Worm (Caenorhabditis elegans) whole organism, L4 larva: Measurements from ENCODE around the gene pqn-70.

Experiments
- D1046.2 ChIP-seq: fragments of 200-800 bp; sonication (Bioruptor generic); IDR thresholded peaks from 2 replicates; pipeline ENCODE4 v1.3.6; 2022; ENCODE audit warnings: missing genetic modification characterization, missing compliant biosample characterization
- F37D6.2 ChIP-seq: sonication (generic microtip); optimal IDR thresholded peaks from 2 replicates; lab custom pipeline; 2016; ENCODE audit warnings: mild to moderate bottlenecking, missing genetic modification characterization, missing compliant biosample characterization
- F49E8.2 ChIP-seq: sonication (generic microtip); optimal IDR thresholded peaks from 2 replicates; lab custom pipeline; 2016; ENCODE audit warnings: missing compliant biosample characterization, mild to moderate bottlenecking, missing genetic modification characterization, borderline replicate concordance
- T26A8.4 ChIP-seq: fragments of 200-800 bp; sonication (Bioruptor generic); IDR thresholded peaks from 2 replicates; pipeline ENCODE4 v1.3.6; 2022; ENCODE audit warnings: missing genetic modification characterization, missing compliant biosample characterization
- ZK337.2 ChIP-seq: fragments of 200-800 bp; sonication (Bioruptor generic); IDR thresholded peaks from 2 replicates; pipeline ENCODE4 v1.3.6; 2022; ENCODE audit warnings: missing genetic modification reagents, missing genetic modification characterization, missing compliant biosample characterization
- arid-1 ChIP-seq: fragments of 200-800 bp; sonication (Bioruptor generic); conservative IDR thresholded peaks from 2 replicates; pipeline ENCODE4 v1.3.6; 2022; ENCODE audit warnings: missing genetic modification reagents, missing genetic modification characterization, missing compliant biosample characterization
- ceh-20 ChIP-seq: fragments of 200-800 bp; sonication (Bioruptor generic); IDR thresholded peaks from 2 replicates; pipeline ENCODE4 v1.3.6; 2022; ENCODE audit warnings: missing genetic modification reagents, missing genetic modification characterization, missing compliant biosample characterization
- ces-1 ChIP-seq: fragments of 150-350 bp; sonication (generic microtip); optimal IDR thresholded peaks from 4 replicates; lab custom pipeline; 2014; ENCODE audit warnings: missing biosample characterization, missing genetic modification reagents, missing genetic modification characterization
- cey-2 ChIP-seq: sonication (generic microtip); optimal IDR thresholded peaks from 3 replicates; lab custom pipeline; 2017; ENCODE audit warnings: missing genetic modification characterization, mild to moderate bottlenecking, missing compliant biosample characterization, antibody characterized with exemption, borderline replicate concordance; ENCODE audit not compliant: insufficient read depth
- ctbp-1 ChIP-seq: fragments of 200-800 bp; sonication (Bioruptor generic); IDR thresholded peaks from 2 replicates; pipeline ENCODE4 v1.3.6; 2022; ENCODE audit warnings: missing genetic modification reagents, missing genetic modification characterization, missing compliant biosample characterization
- daf-16 ChIP-seq, 3 experiments: sonication (generic microtip); optimal IDR thresholded peaks; 2 replicates each; lab custom pipeline; 2016 to 2017; ENCODE audit warnings: missing genetic modification characterization in 3 of 3, missing genetic modification reagents in 3 of 3, mild to moderate bottlenecking in 2 of 3, missing compliant biosample characterization in 2 of 3, missing biosample characterization in 1 of 3, moderate library complexity in 1 of 3
- daf-19 ChIP-seq: fragments of 200-800 bp; sonication (Bioruptor generic); conservative IDR thresholded peaks from 2 replicates; pipeline ENCODE4 v1.3.6; 2022; ENCODE audit warnings: missing genetic modification characterization, missing compliant biosample characterization
- daf-8 ChIP-seq: fragments of 200-800 bp; sonication (Bioruptor generic); IDR thresholded peaks from 2 replicates; pipeline ENCODE4 v1.3.6; 2022; ENCODE audit warnings: missing genetic modification characterization, missing compliant biosample characterization
- dmd-9 ChIP-seq: fragments of 200-800 bp; sonication (Bioruptor generic); IDR thresholded peaks from 2 replicates; pipeline ENCODE4 v1.3.6; 2022; ENCODE audit warnings: missing genetic modification reagents, missing genetic modification characterization, missing compliant biosample characterization
- hif-1 ChIP-seq, 2 experiments: sonication (generic microtip); optimal IDR thresholded peaks; 2 replicates each; lab custom pipeline; 2016 to 2017; ENCODE audit warnings: missing compliant biosample characterization in 2 of 2, missing genetic modification characterization in 2 of 2, missing genetic modification reagents in 2 of 2, missing genotype in 2 of 2, mild to moderate bottlenecking in 1 of 2
- hlh-11 ChIP-seq: fragments of 200-800 bp; sonication (Bioruptor generic); optimal IDR thresholded peaks from 2 replicates; lab custom pipeline; 2018; ENCODE audit warnings: mild to moderate bottlenecking, missing genetic modification characterization, missing compliant biosample characterization
- lim-7 ChIP-seq: fragments of 200-800 bp; sonication (Bioruptor generic); IDR thresholded peaks from 2 replicates; pipeline ENCODE4 v1.3.6; 2022; ENCODE audit warnings: missing genetic modification characterization, missing compliant biosample characterization
- lin-29 ChIP-seq: fragments of 200-800 bp; sonication (Bioruptor generic); IDR thresholded peaks from 2 replicates; pipeline ENCODE4 v1.3.6; 2022; ENCODE audit warnings: missing genetic modification reagents, missing genetic modification characterization, missing compliant biosample characterization
- lin-38 ChIP-seq: fragments of 200-800 bp; sonication (Bioruptor generic); IDR thresholded peaks from 2 replicates; pipeline ENCODE4 v1.3.6; 2022; ENCODE audit warnings: missing genetic modification reagents, missing genetic modification characterization, missing compliant biosample characterization
- mdl-1 ChIP-seq, 2 experiments: fragments of 150-350 bp in 1 of 2; sonication (generic microtip) in 1 of 2; optimal IDR thresholded peaks; 2 replicates each; lab custom pipeline; 2014 to 2017; ENCODE audit warnings: missing biosample characterization in 2 of 2, missing genetic modification characterization in 2 of 2
- mxl-2 ChIP-seq: fragments of 200-800 bp; sonication (Bioruptor generic); conservative IDR thresholded peaks from 2 replicates; pipeline ENCODE4 v1.3.6; 2022; ENCODE audit warnings: missing genetic modification reagents, missing genetic modification characterization, missing compliant biosample characterization
- nhr-11 ChIP-seq: fragments of 150-350 bp; optimal IDR thresholded peaks from 2 replicates; lab custom pipeline; 2014; ENCODE audit warnings: missing biosample characterization, missing genetic modification characterization
- nhr-28 ChIP-seq: fragments of 150-350 bp; optimal IDR thresholded peaks from 2 replicates; lab custom pipeline; 2014; ENCODE audit warnings: missing biosample characterization, missing genetic modification characterization
- nhr-6 ChIP-seq: fragments of 150-350 bp; optimal IDR thresholded peaks from 2 replicates; lab custom pipeline; 2014; ENCODE audit warnings: missing biosample characterization, missing genetic modification characterization
- php-3 ChIP-seq: fragments of 200-800 bp; sonication (Bioruptor generic); IDR thresholded peaks from 2 replicates; pipeline ENCODE4 v1.3.6; 2022; ENCODE audit warnings: missing genetic modification reagents, missing genetic modification characterization, missing compliant biosample characterization
- pqm-1 ChIP-seq: sonication (generic microtip); optimal IDR thresholded peaks from 2 replicates; lab custom pipeline; 2017; ENCODE audit warnings: missing biosample characterization, missing genetic modification characterization
- saeg-2 ChIP-seq: fragments of 200-800 bp; sonication (Bioruptor generic); IDR thresholded peaks from 2 replicates; pipeline ENCODE4 v1.3.6; 2022; ENCODE audit warnings: missing genetic modification reagents, missing genetic modification characterization, missing compliant biosample characterization
- sdz-12 ChIP-seq: fragments of 200-800 bp; sonication (Bioruptor generic); optimal IDR thresholded peaks from 2 replicates; lab custom pipeline; 2018; ENCODE audit warnings: mild to moderate bottlenecking, missing genetic modification characterization, missing compliant biosample characterization
- tag-97 ChIP-seq: fragments of 200-800 bp; sonication (Bioruptor generic); IDR thresholded peaks from 2 replicates; pipeline ENCODE4 v1.3.6; 2022; ENCODE audit warnings: missing genetic modification characterization, missing compliant biosample characterization
- unc-130 ChIP-seq: sonication (generic microtip); optimal IDR thresholded peaks from 2 replicates; lab custom pipeline; 2016; ENCODE audit warnings: missing genetic modification reagents, missing genetic modification characterization, missing compliant biosample characterization
- unc-62 ChIP-seq, 3 experiments: fragments of 150-350 bp in 1 of 3; sonication (generic microtip); optimal IDR thresholded peaks in 2 of 3; peaks in 1 of 3; 1 replicate in 1 of 3; 2 replicates in 2 of 3; lab custom pipeline; 2014 to 2017; ENCODE audit warnings: missing biosample characterization in 3 of 3, missing genetic modification characterization in 3 of 3, missing genetic modification reagents in 3 of 3, missing genotype in 1 of 3
- zip-11 ChIP-seq: fragments of 200-800 bp; sonication (Bioruptor generic); IDR thresholded peaks from 2 replicates; pipeline ENCODE4 v1.3.6; 2022; ENCODE audit warnings: missing genetic modification characterization, missing compliant biosample characterization
- ztf-7 ChIP-seq: fragments of 150-350 bp; optimal IDR thresholded peaks from 2 replicates; lab custom pipeline; 2014; ENCODE audit warnings: missing biosample characterization, missing genetic modification characterization

Gene pqn-70

ce11 chrV:11214569-11214968 lies 13.9 kb downstream of the pqn-70 start:
- TF ChIP-seq F37D6.2 (tag; lab: Kevin White, UChicago) (no peak), daf-8 (no peak), dmd-9 (GFP tag; lab: Robert Waterston, UW) (no peak), ctbp-1 (no peak), tag-97 (GFP tag; lab: Robert Waterston, UW) (no peak)
- TF ChIP-seq, all 104 proteins: peak for 0

ce11 chrV:11211323-11211722 lies 17.2 kb downstream of the pqn-70 start:
- no peak for TF ChIP-seq zip-11
- TF ChIP-seq unc-62 (GFP tag; optimal IDR thresholded peaks at IDR 0.05 in 1 of 2; lab: Kevin White, UChicago): peak in 1 of 2 experiments; percentile 44
- TF ChIP-seq unc-62 (tag; optimal IDR thresholded peaks at IDR 0.05; lab: Kevin White, UChicago): no peak

- TF ChIP-seq unc-62 (GFP tag; optimal IDR thresholded peaks at IDR 0.05 in 1 of 2; lab: Kevin White, UChicago): peak in 1 of 2 experiments; percentile 92
- TF ChIP-seq unc-62 (tag; optimal IDR thresholded peaks at IDR 0.05; lab: Kevin White, UChicago): no peak
- no peak for TF ChIP-seq arid-1 (GFP tag; lab: Robert Waterston, UW)
- TF ChIP-seq ZK337.2: no peak
- TF ChIP-seq pqm-1: no peak
Measured at ce11 chrV:11209452-11210188, 18.9 kb downstream of the pqn-70 start.

ce11 chrV:11206467-11206866 lies 22.0 kb downstream of the pqn-70 start:
- no peak for TF ChIP-seq lin-38 (GFP tag; lab: Robert Waterston, UW)
- no peak for TF ChIP-seq ZK337.2
- no peak for TF ChIP-seq ctbp-1

- TF ChIP-seq nhr-11 (no peak), unc-62 (GFP tag; optimal IDR thresholded peaks at IDR 0.05 in 1 of 2; lab: Kevin White, UChicago) (peak in 1 of 2 experiments; percentile 58), unc-62 (tag; optimal IDR thresholded peaks at IDR 0.05; lab: Kevin White, UChicago) (no peak)
Measured at ce11 chrV:11204452-11204851, 24.1 kb downstream of the pqn-70 start.

ce11 chrV:11201826-11202565 lies 26.5 kb downstream of the pqn-70 start, which contains the start of gene K10D6.4:
TSS of gene K10D6.4 (plus strand) at chrV:11201925.
- no peak for TF ChIP-seq daf-16 (GFP tag; optimal IDR thresholded peaks at IDR 0.05; lab: Kevin White, UChicago)
- TF ChIP-seq daf-16 (tag; optimal IDR thresholded peaks at IDR 0.05; lab: Kevin White, UChicago): peak; percentile 47
- TF ChIP-seq ces-1 (GFP tag; lab: Kevin White, UChicago): no peak
- peak; percentile 60 for TF ChIP-seq nhr-28 (tag; lab: Kevin White, UChicago)
- TF ChIP-seq php-3: peak; percentile 90
- TF ChIP-seq T26A8.4: no peak
- TF ChIP-seq F49E8.2 (tag; lab: Kevin White, UChicago): no peak
- no peak for TF ChIP-seq unc-130 (GFP tag; lab: Kevin White, UChicago)
- TF ChIP-seq cey-2 (tag; lab: Kevin White, UChicago): no peak
- no peak for TF ChIP-seq sdz-12 (GFP tag; lab: Kevin White, UChicago)
- TF ChIP-seq ztf-7 (tag; lab: Kevin White, UChicago): no peak
- TF ChIP-seq saeg-2 (GFP tag; lab: Robert Waterston, UW): no peak
- no peak for TF ChIP-seq nhr-6
- no peak for TF ChIP-seq mxl-2 (GFP tag; lab: Robert Waterston, UW)
- TF ChIP-seq hlh-11 (tag; lab: Kevin White, UChicago): peak; percentile 22
- TF ChIP-seq mdl-1 (tag; optimal IDR thresholded peaks at IDR 0.05; lab: Kevin White, UChicago): no peak
- TF ChIP-seq lin-29: no peak
- no peak for TF ChIP-seq hif-1 (tag; optimal IDR thresholded peaks at IDR 0.05; lab: Kevin White, UChicago)
- 0 out of 2 replicates have a peak, but pooled peaks have one; percentile 53 for TF ChIP-seq ceh-20 (GFP tag; lab: Robert Waterston, UW)
- TF ChIP-seq lim-7 (GFP tag; lab: Robert Waterston, UW): no peak
- no peak for TF ChIP-seq daf-19 (GFP tag; lab: Robert Waterston, UW)
- peak; percentile 59 for TF ChIP-seq pqm-1
- no peak for TF ChIP-seq D1046.2 (GFP tag; lab: Robert Waterston, UW)
